Worm (Caenorhabditis elegans) whole organism, young adult: ENCODE results near the gene ctns-1.

Source experiments
- B0019.2 ChIP-seq: fragments of 200-800 bp; sonication (Bioruptor generic); conservative IDR thresholded peaks from 2 replicates; pipeline ENCODE4 v1.3.6; 2022; ENCODE audit warnings: missing genetic modification reagents, missing genetic modification characterization, missing compliant biosample characterization
- B0035.1 ChIP-seq: sonication (generic microtip); optimal IDR thresholded peaks from 2 replicates; lab custom pipeline; 2016; ENCODE audit warnings: missing genetic modification characterization, mild to moderate bottlenecking, missing compliant biosample characterization, missing genotype, missing genetic modification reagents
- C06A6.2 ChIP-seq: fragments of 200-800 bp; sonication (Bioruptor generic); conservative IDR thresholded peaks from 2 replicates; pipeline ENCODE4 v1.3.6; 2022; ENCODE audit warnings: missing genetic modification characterization, missing compliant biosample characterization
- F52B5.7 ChIP-seq: sonication (generic microtip); optimal IDR thresholded peaks from 2 replicates; lab custom pipeline; 2016; ENCODE audit warnings: mild to moderate bottlenecking, missing genetic modification characterization, missing compliant biosample characterization
- F55B11.4 ChIP-seq: sonication (generic microtip); optimal IDR thresholded peaks from 2 replicates; lab custom pipeline; 2016; ENCODE audit warnings: missing compliant biosample characterization, missing genetic modification characterization, borderline replicate concordance; ENCODE audit not compliant: insufficient read depth
- F57A8.1 ChIP-seq: fragments of 200-800 bp; sonication (Bioruptor generic); optimal IDR thresholded peaks from 2 replicates; lab custom pipeline; 2018; ENCODE audit warnings: mild to moderate bottlenecking, missing genetic modification characterization, moderate library complexity, missing compliant biosample characterization
- F57C9.4 ChIP-seq: sonication (generic microtip); optimal IDR thresholded peaks from 2 replicates; lab custom pipeline; 2017; ENCODE audit warnings: mild to moderate bottlenecking, missing genetic modification characterization, missing compliant biosample characterization
- K12H6.12 ChIP-seq: fragments of 200-800 bp; sonication (Bioruptor generic); optimal IDR thresholded peaks from 2 replicates; lab custom pipeline; 2018; ENCODE audit warnings: mild to moderate bottlenecking, missing genetic modification characterization, missing compliant biosample characterization
- T07F8.4 ChIP-seq: sonication (generic microtip); optimal IDR thresholded peaks from 2 replicates; lab custom pipeline; 2016; ENCODE audit warnings: mild to moderate bottlenecking, missing genetic modification characterization, moderate library complexity, missing compliant biosample characterization
- Y95B8A.8 ChIP-seq: fragments of 200-800 bp; sonication (Bioruptor generic); IDR thresholded peaks from 2 replicates; pipeline ENCODE4 v1.3.6; 2022; ENCODE audit warnings: missing genetic modification reagents, missing genetic modification characterization, missing compliant biosample characterization
- ZK185.1 ChIP-seq: sonication (generic microtip); optimal IDR thresholded peaks from 2 replicates; lab custom pipeline; 2016; ENCODE audit warnings: mild to moderate bottlenecking, missing genetic modification characterization, missing compliant biosample characterization; ENCODE audit not compliant: poor library complexity, severe bottlenecking
- akir-1 ChIP-seq: fragments of 200-800 bp; sonication (Bioruptor generic); optimal IDR thresholded peaks from 2 replicates; lab custom pipeline; 2018; ENCODE audit warnings: mild to moderate bottlenecking, missing genetic modification characterization, moderate library complexity, missing compliant biosample characterization
- aptf-2 ChIP-seq: fragments of 200-800 bp; sonication (Bioruptor generic); conservative IDR thresholded peaks from 2 replicates; pipeline ENCODE4 v1.3.6; 2022; ENCODE audit warnings: missing genetic modification reagents, missing genetic modification characterization, missing compliant biosample characterization
- atf-7 ChIP-seq: sonication (generic microtip); optimal IDR thresholded peaks from 2 replicates; lab custom pipeline; 2017; ENCODE audit warnings: mild to moderate bottlenecking, missing genetic modification characterization, missing compliant biosample characterization
- attf-6 ChIP-seq: fragments of 200-800 bp; sonication (Bioruptor generic); IDR thresholded peaks from 2 replicates; pipeline ENCODE4 v1.3.6; 2022; ENCODE audit warnings: missing genetic modification reagents, missing genetic modification characterization, missing compliant biosample characterization
- bed-1 ChIP-seq: fragments of 200-800 bp; sonication (Bioruptor generic); IDR thresholded peaks from 2 replicates; pipeline ENCODE4 v1.3.6; 2022; ENCODE audit warnings: missing genetic modification reagents, missing genetic modification characterization, missing compliant biosample characterization
- ccch-3 ChIP-seq: fragments of 200-800 bp; sonication (Bioruptor generic); optimal IDR thresholded peaks from 2 replicates; lab custom pipeline; 2018; ENCODE audit warnings: mild to moderate bottlenecking, missing genetic modification characterization, missing compliant biosample characterization
- ceh-100 ChIP-seq: fragments of 200-800 bp; sonication (Bioruptor generic); IDR thresholded peaks from 2 replicates; pipeline ENCODE4 v1.3.6; 2022; ENCODE audit warnings: missing genetic modification reagents, missing genetic modification characterization, missing compliant biosample characterization
- ceh-27 ChIP-seq: fragments of 200-800 bp; sonication (Bioruptor generic); optimal IDR thresholded peaks from 2 replicates; lab custom pipeline; 2018; ENCODE audit warnings: mild to moderate bottlenecking, missing genetic modification characterization, moderate library complexity, missing compliant biosample characterization
- ceh-40 ChIP-seq: fragments of 200-800 bp; sonication (Bioruptor generic); IDR thresholded peaks from 2 replicates; pipeline ENCODE4 v1.3.6; 2022; ENCODE audit warnings: missing genetic modification characterization, missing compliant biosample characterization
- chd-7 ChIP-seq: sonication (generic microtip); optimal IDR thresholded peaks from 2 replicates; lab custom pipeline; 2016; ENCODE audit warnings: mild to moderate bottlenecking, missing genetic modification characterization, moderate library complexity, missing compliant biosample characterization
- dpff-1 ChIP-seq: sonication (generic microtip); optimal IDR thresholded peaks from 2 replicates; lab custom pipeline; 2017; ENCODE audit warnings: mild to moderate bottlenecking, missing genetic modification characterization, missing compliant biosample characterization
- dpl-1 ChIP-seq: fragments of 150-350 bp; optimal IDR thresholded peaks from 2 replicates; lab custom pipeline; 2014; ENCODE audit warnings: missing biosample characterization, missing genetic modification reagents, missing genetic modification characterization
- ekl-4 ChIP-seq: fragments of 200-800 bp; sonication (Bioruptor generic); IDR thresholded peaks from 2 replicates; pipeline ENCODE4 v1.3.6; 2022; ENCODE audit warnings: missing genetic modification reagents, missing genetic modification characterization, missing compliant biosample characterization
- gei-17 ChIP-seq: fragments of 200-800 bp; sonication (Bioruptor generic); optimal IDR thresholded peaks from 2 replicates; lab custom pipeline; 2018; ENCODE audit warnings: mild to moderate bottlenecking, missing genetic modification characterization, missing compliant biosample characterization
- hmg-20 ChIP-seq: fragments of 200-800 bp; sonication (Bioruptor generic); IDR thresholded peaks from 2 replicates; pipeline ENCODE4 v1.3.6; 2022; ENCODE audit warnings: missing genetic modification reagents, missing genetic modification characterization, missing compliant biosample characterization
- lag-1 ChIP-seq: fragments of 200-800 bp; sonication (Bioruptor generic); IDR thresholded peaks from 2 replicates; pipeline ENCODE4 v1.3.6; 2022; ENCODE audit warnings: missing genetic modification reagents, missing genetic modification characterization, missing compliant biosample characterization
- lin-35 ChIP-seq, 3 experiments: fragments of 150-350 bp in 2 of 3; sonication (generic microtip) in 1 of 3; optimal IDR thresholded peaks; 2 replicates each; lab custom pipeline; 2014 to 2018; ENCODE audit warnings: missing biosample characterization in 3 of 3, missing genetic modification characterization in 3 of 3, missing genetic modification reagents in 3 of 3
- lin-40 ChIP-seq: sonication (generic microtip); optimal IDR thresholded peaks from 2 replicates; lab custom pipeline; 2016; ENCODE audit warnings: missing genetic modification characterization, mild to moderate bottlenecking, missing compliant biosample characterization, missing genotype, missing genetic modification reagents
- lir-1 ChIP-seq: fragments of 200-800 bp; sonication (Bioruptor generic); conservative IDR thresholded peaks from 2 replicates; pipeline ENCODE4 v1.3.6; 2022; ENCODE audit warnings: missing genetic modification reagents, missing genetic modification characterization, missing compliant biosample characterization
- lsy-27 ChIP-seq: sonication (generic microtip); optimal IDR thresholded peaks from 2 replicates; lab custom pipeline; 2017; ENCODE audit warnings: missing genetic modification characterization, mild to moderate bottlenecking, missing compliant biosample characterization, antibody characterized with exemption, missing genotype, borderline replicate concordance; ENCODE audit not compliant: insufficient read depth
- madf-6 ChIP-seq: fragments of 200-800 bp; sonication (Bioruptor generic); IDR thresholded peaks from 2 replicates; pipeline ENCODE4 v1.3.6; 2022; ENCODE audit warnings: missing genetic modification reagents, missing genetic modification characterization, missing compliant biosample characterization
- mcd-1 ChIP-seq: fragments of 200-800 bp; sonication (Bioruptor generic); IDR thresholded peaks from 2 replicates; pipeline ENCODE4 v1.3.6; 2022; ENCODE audit warnings: missing genetic modification reagents, missing genetic modification characterization, missing compliant biosample characterization
- mel-28 ChIP-seq: sonication (generic microtip); optimal IDR thresholded peaks from 2 replicates; lab custom pipeline; 2016; ENCODE audit warnings: borderline replicate concordance, mild to moderate bottlenecking, missing genetic modification characterization, missing compliant biosample characterization
- mes-4 ChIP-seq: sonication (generic microtip); optimal IDR thresholded peaks from 2 replicates; lab custom pipeline; 2016; ENCODE audit warnings: missing genotype, missing genetic modification characterization, missing compliant biosample characterization
- pbrm-1 ChIP-seq: fragments of 200-800 bp; sonication (Bioruptor generic); IDR thresholded peaks from 2 replicates; pipeline ENCODE4 v1.3.6; 2022; ENCODE audit warnings: missing genetic modification reagents, missing genetic modification characterization, missing compliant biosample characterization
- rec-8 ChIP-seq, 2 experiments: sonication (generic microtip); optimal IDR thresholded peaks; 2 replicates each; lab custom pipeline; 2016; ENCODE audit warnings: mild to moderate bottlenecking in 2 of 2, missing genetic modification characterization in 2 of 2, missing genetic modification reagents in 2 of 2, missing genotype in 2 of 2, missing biosample characterization in 1 of 2, missing compliant biosample characterization in 1 of 2, moderate library complexity in 1 of 2
- snpc-1.3 ChIP-seq: sonication (generic microtip); optimal IDR thresholded peaks from 2 replicates; lab custom pipeline; 2017; ENCODE audit warnings: missing genetic modification characterization, mild to moderate bottlenecking, missing compliant biosample characterization, antibody characterized with exemption, moderate library complexity, missing genotype, missing genetic modification reagents; ENCODE audit not compliant: insufficient read depth
- snpc-3.4 ChIP-seq: sonication (generic microtip); optimal IDR thresholded peaks from 2 replicates; lab custom pipeline; 2017; ENCODE audit warnings: missing genetic modification characterization, mild to moderate bottlenecking, missing compliant biosample characterization, antibody characterized with exemption, moderate library complexity, missing genotype, missing genetic modification reagents
- tbx-9 ChIP-seq: sonication (generic microtip); optimal IDR thresholded peaks from 2 replicates; lab custom pipeline; 2016; ENCODE audit warnings: borderline replicate concordance, missing genetic modification characterization, inconsistent platforms, missing compliant biosample characterization
- ztf-25 ChIP-seq: fragments of 200-800 bp; sonication (Bioruptor generic); IDR thresholded peaks from 2 replicates; pipeline ENCODE4 v1.3.6; 2022; ENCODE audit warnings: missing genetic modification reagents, missing genetic modification characterization, missing compliant biosample characterization
- ztf-28 ChIP-seq: fragments of 200-800 bp; sonication (Bioruptor generic); IDR thresholded peaks from 2 replicates; pipeline ENCODE4 v1.3.6; 2022; ENCODE audit warnings: missing genetic modification reagents, missing genetic modification characterization, missing compliant biosample characterization

The ctns-1 gene

ce11 chrII:8124867-8125266 is 11.9 kb downstream of the ctns-1 start, which contains the start of gene ire-1 (continued):
- no peak for TF ChIP-seq F57C9.4
- TF ChIP-seq lir-1, result no peak
- TF ChIP-seq mes-4 (tag; lab: Kevin White, UChicago), result no peak
- no peak for TF ChIP-seq tbx-9
- TF ChIP-seq bed-1 (GFP tag; lab: Robert Waterston, UW), result no peak
- no peak for TF ChIP-seq aptf-2 (GFP tag; lab: Robert Waterston, UW)
- TF ChIP-seq ztf-25 (GFP tag; lab: Robert Waterston, UW), result no peak
- TF ChIP-seq mcd-1 (GFP tag; lab: Robert Waterston, UW), result no peak
- TF ChIP-seq F57A8.1 (GFP tag; lab: Kevin White, UChicago), result no peak
- no peak for TF ChIP-seq lag-1 (GFP tag; lab: Robert Waterston, UW)
- TF ChIP-seq lsy-27, result no peak
- no peak for TF ChIP-seq B0035.1 (tag; lab: Kevin White, UChicago)
- TF ChIP-seq ceh-40 (GFP tag; lab: Robert Waterston, UW), result no peak
- TF ChIP-seq F55B11.4 (tag; lab: Kevin White, UChicago), result no peak
- TF ChIP-seq ccch-3 (GFP tag; lab: Kevin White, UChicago), result no peak
- no peak for TF ChIP-seq ekl-4 (GFP tag; lab: Robert Waterston, UW)
- TF ChIP-seq C06A6.2 (GFP tag; lab: Robert Waterston, UW), result no peak
- no peak for TF ChIP-seq rec-8 (tag; optimal IDR thresholded peaks at IDR 0.05; lab: Kevin White, UChicago)
- no peak for TF ChIP-seq ceh-27
- no peak for TF ChIP-seq attf-6
- no peak for TF ChIP-seq snpc-1.3 (tag; lab: Kevin White, UChicago)
- no peak for TF ChIP-seq atf-7 (tag; lab: Kevin White, UChicago)
- TF ChIP-seq chd-7 (tag; lab: Kevin White, UChicago), result no peak
- TF ChIP-seq K12H6.12, result peak; percentile 33
- no peak for TF ChIP-seq hmg-20 (GFP tag; lab: Robert Waterston, UW)
- TF ChIP-seq pbrm-1, result no peak
- TF ChIP-seq dpff-1 (tag; lab: Kevin White, UChicago), result no peak
- peak; percentile 31; the same call in 1 of the 2 replicates for TF ChIP-seq B0019.2 (GFP tag; lab: Robert Waterston, UW)
- TF ChIP-seq snpc-3.4 (tag; lab: Kevin White, UChicago), result peak; percentile 55
- peak; percentile 3 for TF ChIP-seq dpl-1 (GFP tag; lab: Kevin White, UChicago)
- peak; percentile 30; the same call in 1 of the 2 replicates for TF ChIP-seq madf-6 (GFP tag; lab: Robert Waterston, UW)
- no peak for TF ChIP-seq F52B5.7 (tag; lab: Kevin White, UChicago)
- TF ChIP-seq lin-35 (GFP tag; optimal IDR thresholded peaks at IDR 0.05; lab: Kevin White, UChicago), result no peak
- no peak for TF ChIP-seq akir-1
- no peak for TF ChIP-seq lin-40 (tag; lab: Kevin White, UChicago)
- TF ChIP-seq gei-17, result no peak
- no peak for TF ChIP-seq ztf-28 (GFP tag; lab: Robert Waterston, UW)
- TF ChIP-seq ceh-100, result peak; percentile 41; the same call in 1 of the 2 replicates
- no peak for TF ChIP-seq T07F8.4 (tag; lab: Kevin White, UChicago)
- peak; percentile 37 for TF ChIP-seq ZK185.1 (tag; lab: Kevin White, UChicago)
- no peak for TF ChIP-seq mel-28 (tag; lab: Kevin White, UChicago)
- TF ChIP-seq Y95B8A.8 (GFP tag; lab: Robert Waterston, UW), result peak; percentile 47; the same call in 1 of the 2 replicates
